Fruit fly (Drosophila melanogaster) whole organism, prepupa: ENCODE results near the gene CG9702.

Source experiments
- Blimp-1 ChIP-seq: fragments of 200-800 bp; sonication (Bioruptor generic); optimal IDR thresholded peaks from 3 replicates; lab custom pipeline; 2017; ENCODE audit warnings: missing biosample characterization, missing genetic modification characterization, mild to moderate bottlenecking, moderate library complexity, missing genetic modification reagents
- CG31627 ChIP-seq: fragments of 200-800 bp; sonication (Bioruptor generic); optimal IDR thresholded peaks from 3 replicates; lab custom pipeline; 2016; ENCODE audit warnings: missing biosample characterization, missing genetic modification characterization
- CG6792 ChIP-seq: fragments of 200-800 bp; sonication (Bioruptor generic); optimal IDR thresholded peaks from 3 replicates; lab custom pipeline; 2016; ENCODE audit warnings: missing biosample characterization, missing genetic modification characterization
- CG7368 ChIP-seq: fragments of 200-800 bp; sonication (Bioruptor generic); optimal IDR thresholded peaks from 3 replicates; lab custom pipeline; 2016; ENCODE audit warnings: missing biosample characterization, missing genetic modification characterization
- Eip78C ChIP-seq: fragments of 200-800 bp; sonication (Bioruptor generic); peaks from one replicate; lab custom pipeline; 2016; ENCODE audit warnings: missing biosample characterization, missing genetic modification characterization
- Gug ChIP-seq: fragments of 200-800 bp; sonication (Bioruptor generic); IDR thresholded peaks from 2 replicates; pipeline ENCODE4 v1.3.6; 2022; ENCODE audit warnings: missing biosample characterization, missing genetic modification characterization
- Lpt ChIP-seq: fragments of 200-800 bp; sonication (Bioruptor generic); optimal IDR thresholded peaks from 3 replicates; lab custom pipeline; 2016; ENCODE audit warnings: missing biosample characterization, missing genetic modification characterization
- Sox102F ChIP-seq: fragments of 200-800 bp; sonication (Bioruptor generic); optimal IDR thresholded peaks from 2 replicates; lab custom pipeline; 2016; ENCODE audit warnings: missing biosample characterization, mild to moderate bottlenecking, missing genetic modification characterization
- cyc ChIP-seq: fragments of 200-800 bp; sonication (Bioruptor generic); optimal IDR thresholded peaks from 3 replicates; lab custom pipeline; 2016; ENCODE audit warnings: missing biosample characterization, missing genetic modification characterization
- net ChIP-seq: fragments of 200-800 bp; sonication (Bioruptor generic); optimal IDR thresholded peaks from 3 replicates; lab custom pipeline; 2016; ENCODE audit warnings: missing biosample characterization, missing genetic modification characterization
- ss ChIP-seq, 2 experiments: fragments of 200-800 bp; sonication (Bioruptor generic); optimal IDR thresholded peaks; 2 replicates in 1 of 2; 3 replicates in 1 of 2; lab custom pipeline; 2017 to 2018; ENCODE audit warnings: mild to moderate bottlenecking in 2 of 2, missing biosample characterization in 2 of 2, missing genetic modification characterization in 2 of 2, moderate library complexity in 1 of 2
- svp ChIP-seq: fragments of 200-800 bp; sonication (Bioruptor generic); peaks from one replicate; lab custom pipeline; 2016; ENCODE audit warnings: missing biosample characterization, missing genetic modification characterization
- topi ChIP-seq: fragments of 200-800 bp; sonication (Bioruptor generic); optimal IDR thresholded peaks from 3 replicates; lab custom pipeline; 2016; ENCODE audit warnings: missing biosample characterization, missing genetic modification characterization

- TF ChIP-seq Lpt (GFP tag; lab: Kevin White, UChicago), result no peak
- TF ChIP-seq CG6792 (GFP tag; lab: Kevin White, UChicago), result no peak
- TF ChIP-seq topi (GFP tag; lab: Kevin White, UChicago), result no peak
- TF ChIP-seq ss (GFP tag; optimal IDR thresholded peaks at IDR 0.05; lab: Kevin White, UChicago), result no peak
- no peak for TF ChIP-seq Eip78C (GFP tag; lab: Kevin White, UChicago)
- TF ChIP-seq CG7368 (GFP tag; lab: Kevin White, UChicago), result no peak
- TF ChIP-seq svp (GFP tag; lab: Kevin White, UChicago), result no peak
- TF ChIP-seq Blimp-1 (GFP tag; lab: Kevin White, UChicago), result no peak
- TF ChIP-seq cyc (GFP tag; lab: Kevin White, UChicago), result no peak
- TF ChIP-seq Sox102F, result no peak
- no peak for TF ChIP-seq Gug (GFP tag; lab: Robert Waterston, UW)
- TF ChIP-seq CG31627 (GFP tag; lab: Kevin White, UChicago), result no peak
- TF ChIP-seq net (GFP tag; lab: Kevin White, UChicago), result no peak
Measured at dm6 chr3R:30596704-30597103, 17.5 kb downstream of the CG9702 start, which contains the start of gene CG31019.
